Fruit fly (Drosophila melanogaster): ENCODE results near the gene CG15599.
A peak's percentile ranks its signal among the peaks of the same experiment; 100 is the strongest.

- TF ChIP-seq pdm3 (GFP tag; optimal IDR thresholded peaks at IDR 0.05) (peak; percentile 31), CG6854 (GFP tag; optimal IDR thresholded peaks at IDR 0.05) (no peak), Lpt (GFP tag; optimal IDR thresholded peaks at IDR 0.05) (no peak)
These were observed 35.3 kb downstream of the CG15599 start for dm6 chrX:15653364-15653809.

Data from whole organism, prepupa.